Worm (Caenorhabditis elegans): ENCODE results near the gene rpl-43.
A peak's percentile ranks its signal among the peaks of the same experiment; 100 is the strongest.

ce11 chrII:14178233-14178969, 23.3 kb downstream of the rpl-43 start, which contains the start of gene efhd-1:
- TF ChIP-seq lin-13 (tag; optimal IDR thresholded peaks at IDR 0.05) (no peak), unc-62 (GFP tag; optimal IDR thresholded peaks at IDR 0.05) (peak; percentile 89), flh-1 (GFP tag; optimal IDR thresholded peaks at IDR 0.05) (no peak), ceh-83 (GFP tag; optimal IDR thresholded peaks at IDR 0.05) (no peak), drap-1 (GFP tag; optimal IDR thresholded peaks at IDR 0.05) (no peak), blmp-1 (tag; optimal IDR thresholded peaks at IDR 0.05) (no peak), pha-4 (tag; optimal IDR thresholded peaks at IDR 0.05) (no peak), lin-32 (GFP tag; optimal IDR thresholded peaks at IDR 0.05) (no peak), lsy-2 (tag; optimal IDR thresholded peaks at IDR 0.05) (no peak), mep-1 (tag; optimal IDR thresholded peaks at IDR 0.05) (no peak), mls-2 (tag; optimal IDR thresholded peaks at IDR 0.05) (no peak), elt-1 (tag; optimal IDR thresholded peaks at IDR 0.05; ENCODE audit: borderline replicate concordance, insufficient read depth) (no peak), sem-2 (GFP tag; optimal IDR thresholded peaks at IDR 0.05) (no peak), nhr-76 (tag; optimal IDR thresholded peaks at IDR 0.05) (no peak)
